Worm (Caenorhabditis elegans): ENCODE data around the gene npp-16.

Gene npp-16

ce11 chrIII:11946973-11947372 lies 31.2 kb downstream of the npp-16 start, which contains the start of gene Y56A3A.7:
TSS of gene Y56A3A.7 (minus strand) at chrIII:11947019.
- TF ChIP-seq hmbx-1 (tag; optimal IDR thresholded peaks at IDR 0.05): no peak
- no peak for TF ChIP-seq hmg-4 (GFP tag; optimal IDR thresholded peaks at IDR 0.05)
- TF ChIP-seq tbx-37 (GFP tag; conservative IDR thresholded peaks at IDR 0.05): no peak

- TF ChIP-seq ets-7 (tag; optimal IDR thresholded peaks at IDR 0.05): no peak
- TF ChIP-seq hnd-1 (tag; optimal IDR thresholded peaks at IDR 0.05): no peak
- TF ChIP-seq hmg-4 (GFP tag; optimal IDR thresholded peaks at IDR 0.05): peak; percentile 1
- no peak for TF ChIP-seq flt-1 (GFP tag; IDR thresholded peaks at IDR 0.05)
Measured at ce11 chrIII:11947527-11947926, 31.8 kb downstream of the npp-16 start.

- TF ChIP-seq F13C5.2 (tag; optimal IDR thresholded peaks at IDR 0.05) (no peak), ceh-13 (GFP tag; optimal IDR thresholded peaks at IDR 0.05) (no peak), tbx-11 (GFP tag; IDR thresholded peaks at IDR 0.05) (no peak), ama-1 (optimal IDR thresholded peaks at IDR 0.05) (no peak), hmbx-1 (tag; optimal IDR thresholded peaks at IDR 0.05) (no peak), flt-1 (GFP tag; IDR thresholded peaks at IDR 0.05) (no peak), tra-4 (tag; optimal IDR thresholded peaks at IDR 0.05) (no peak), scrt-1 (GFP tag; IDR thresholded peaks at IDR 0.05) (no peak), pes-1 (GFP tag; IDR thresholded peaks at IDR 0.05) (no peak), hmg-4 (GFP tag; optimal IDR thresholded peaks at IDR 0.05) (no peak), sea-1 (GFP tag; conservative IDR thresholded peaks at IDR 0.05) (no peak), hnd-1 (tag; optimal IDR thresholded peaks at IDR 0.05) (no peak), aly-1 (tag; optimal IDR thresholded peaks at IDR 0.05) (no peak)
Measured at ce11 chrIII:11948437-11948836, 32.7 kb downstream of the npp-16 start.

ce11 chrIII:11949276-11949879 lies 33.6 kb downstream of the npp-16 start:
- TF ChIP-seq ceh-36 (tag; optimal IDR thresholded peaks at IDR 0.05) (no peak), ets-7 (tag; optimal IDR thresholded peaks at IDR 0.05) (no peak), tbx-11 (GFP tag; IDR thresholded peaks at IDR 0.05) (no peak), ceh-13 (GFP tag; optimal IDR thresholded peaks at IDR 0.05) (no peak)

- no peak for TF ChIP-seq tbx-37 (GFP tag; conservative IDR thresholded peaks at IDR 0.05)
- TF ChIP-seq hmg-4 (GFP tag; optimal IDR thresholded peaks at IDR 0.05): no peak
- TF ChIP-seq B0310.2 (tag; optimal IDR thresholded peaks at IDR 0.05): no peak
- TF ChIP-seq ama-1 (optimal IDR thresholded peaks at IDR 0.05): no peak
- TF ChIP-seq ceh-13 (GFP tag; optimal IDR thresholded peaks at IDR 0.05): no peak
- no peak for TF ChIP-seq ets-7 (tag; optimal IDR thresholded peaks at IDR 0.05)
- no peak for TF ChIP-seq aly-1 (tag; optimal IDR thresholded peaks at IDR 0.05)
- no peak for TF ChIP-seq pes-1 (GFP tag; IDR thresholded peaks at IDR 0.05)
Measured at ce11 chrIII:11951111-11951510, 35.4 kb downstream of the npp-16 start.

- TF ChIP-seq sea-1 (GFP tag; conservative IDR thresholded peaks at IDR 0.05) (no peak), ama-1 (optimal IDR thresholded peaks at IDR 0.05) (no peak), B0310.2 (tag; optimal IDR thresholded peaks at IDR 0.05) (no peak), tbx-11 (GFP tag; IDR thresholded peaks at IDR 0.05) (no peak), aly-1 (tag; optimal IDR thresholded peaks at IDR 0.05) (no peak), hmbx-1 (tag; optimal IDR thresholded peaks at IDR 0.05) (no peak), pes-1 (GFP tag; IDR thresholded peaks at IDR 0.05) (no peak), ets-7 (tag; optimal IDR thresholded peaks at IDR 0.05) (no peak), flt-1 (GFP tag; IDR thresholded peaks at IDR 0.05) (no peak), ceh-36 (tag; optimal IDR thresholded peaks at IDR 0.05) (no peak), tbx-37 (GFP tag; conservative IDR thresholded peaks at IDR 0.05) (no peak)
Measured at ce11 chrIII:11954150-11954549, 38.4 kb downstream of the npp-16 start.

- TF ChIP-seq hmg-4 (GFP tag; optimal IDR thresholded peaks at IDR 0.05) (no peak), F13C5.2 (tag; optimal IDR thresholded peaks at IDR 0.05) (no peak), scrt-1 (GFP tag; IDR thresholded peaks at IDR 0.05) (no peak), ceh-36 (tag; optimal IDR thresholded peaks at IDR 0.05) (no peak), tbx-37 (GFP tag; conservative IDR thresholded peaks at IDR 0.05) (no peak), hnd-1 (tag; optimal IDR thresholded peaks at IDR 0.05) (no peak), pes-1 (GFP tag; IDR thresholded peaks at IDR 0.05) (no peak), sea-1 (GFP tag; conservative IDR thresholded peaks at IDR 0.05) (no peak), tbx-11 (GFP tag; IDR thresholded peaks at IDR 0.05) (no peak), ets-7 (tag; optimal IDR thresholded peaks at IDR 0.05) (no peak), B0310.2 (tag; optimal IDR thresholded peaks at IDR 0.05) (no peak), ceh-13 (GFP tag; optimal IDR thresholded peaks at IDR 0.05) (no peak), tra-4 (tag; optimal IDR thresholded peaks at IDR 0.05) (no peak), aly-1 (tag; optimal IDR thresholded peaks at IDR 0.05) (no peak), hmbx-1 (tag; optimal IDR thresholded peaks at IDR 0.05) (no peak)
Measured at ce11 chrIII:11960080-11960479, 44.4 kb downstream of the npp-16 start, which contains the start of gene top-3. TSS of gene top-3 (minus strand) at chrIII:11960180.
